Fruit fly (Drosophila melanogaster) whole organism, prepupa: ENCODE measurements around the gene Npc2e.

Experiments used
- Blimp-1 ChIP-seq: fragments of 200-800 bp; sonication (Bioruptor generic); optimal IDR thresholded peaks from 3 replicates; lab custom pipeline; 2017; ENCODE audit warnings: missing biosample characterization, missing genetic modification characterization, mild to moderate bottlenecking, moderate library complexity, missing genetic modification reagents
- CG10631 ChIP-seq: fragments of 200-800 bp; sonication (Bioruptor generic); optimal IDR thresholded peaks from 2 replicates; lab custom pipeline; 2016; ENCODE audit warnings: missing biosample characterization, missing genetic modification characterization
- CG10669 ChIP-seq: fragments of 200-800 bp; sonication (Bioruptor generic); optimal IDR thresholded peaks from 3 replicates; lab custom pipeline; 2018; ENCODE audit warnings: missing biosample characterization, mild to moderate bottlenecking, missing genetic modification characterization, moderate library complexity
- CG11294 ChIP-seq: fragments of 200-800 bp; sonication (Bioruptor generic); IDR thresholded peaks from 2 replicates; pipeline ENCODE4 v1.3.6; 2022; ENCODE audit warnings: missing biosample characterization, missing genetic modification characterization
- CG11902 ChIP-seq: fragments of 200-800 bp; sonication (Bioruptor generic); optimal IDR thresholded peaks from 3 replicates; lab custom pipeline; 2016; ENCODE audit warnings: missing biosample characterization, missing genetic modification characterization
- CG15336 ChIP-seq: fragments of 200-800 bp; sonication (Bioruptor generic); IDR thresholded peaks from 2 replicates; pipeline ENCODE4 v1.3.6; 2022; ENCODE audit warnings: missing biosample characterization, missing genetic modification characterization
- CG1621 ChIP-seq: fragments of 200-800 bp; sonication (Bioruptor generic); optimal IDR thresholded peaks from 3 replicates; lab custom pipeline; 2018; ENCODE audit warnings: missing biosample characterization, mild to moderate bottlenecking, missing genetic modification characterization
- CG16779 ChIP-seq: fragments of 200-800 bp; sonication (Bioruptor generic); optimal IDR thresholded peaks from 3 replicates; lab custom pipeline; 2017; ENCODE audit warnings: missing biosample characterization, mild to moderate bottlenecking, missing genetic modification characterization
- CG3032 ChIP-seq: fragments of 200-800 bp; optimal IDR thresholded peaks from 2 replicates; lab custom pipeline; 2019; ENCODE audit warnings: missing biosample characterization, mild to moderate bottlenecking, missing genetic modification characterization, moderate library complexity
- CG31627 ChIP-seq: fragments of 200-800 bp; sonication (Bioruptor generic); optimal IDR thresholded peaks from 3 replicates; lab custom pipeline; 2016; ENCODE audit warnings: missing biosample characterization, missing genetic modification characterization
- CG32006 ChIP-seq: fragments of 200-800 bp; sonication (Bioruptor generic); optimal IDR thresholded peaks from 3 replicates; lab custom pipeline; 2017; ENCODE audit warnings: missing biosample characterization, mild to moderate bottlenecking, missing genetic modification characterization
- CG6163 ChIP-seq: fragments of 200-800 bp; sonication (Bioruptor generic); IDR thresholded peaks from 3 replicates; pipeline ENCODE4 v1.3.6; 2022; ENCODE audit warnings: missing biosample characterization, missing genetic modification characterization
- CG6276 ChIP-seq: fragments of 200-800 bp; sonication (Bioruptor generic); optimal IDR thresholded peaks from 2 replicates; lab custom pipeline; 2017; ENCODE audit warnings: missing biosample characterization, mild to moderate bottlenecking, missing genetic modification characterization
- CG6808 ChIP-seq: fragments of 200-800 bp; sonication (Bioruptor generic); optimal IDR thresholded peaks from 3 replicates; lab custom pipeline; 2017; ENCODE audit warnings: missing biosample characterization, missing genetic modification characterization, mild to moderate bottlenecking, moderate library complexity, missing genetic modification reagents
- CG6854 ChIP-seq: fragments of 200-800 bp; sonication (Bioruptor generic); optimal IDR thresholded peaks from 2 replicates; lab custom pipeline; 2017; ENCODE audit warnings: missing biosample characterization, mild to moderate bottlenecking, missing genetic modification characterization
- CG7368 ChIP-seq: fragments of 200-800 bp; sonication (Bioruptor generic); optimal IDR thresholded peaks from 3 replicates; lab custom pipeline; 2016; ENCODE audit warnings: missing biosample characterization, missing genetic modification characterization
- CG8632 ChIP-seq: fragments of 200-800 bp; sonication (Bioruptor generic); optimal IDR thresholded peaks from 3 replicates; lab custom pipeline; 2016; ENCODE audit warnings: missing biosample characterization, missing genetic modification characterization
- CG9139 ChIP-seq: fragments of 200-800 bp; sonication (Bioruptor generic); optimal IDR thresholded peaks from 3 replicates; lab custom pipeline; 2017; ENCODE audit warnings: missing biosample characterization, mild to moderate bottlenecking, missing genetic modification characterization
- Eip75B ChIP-seq: fragments of 200-800 bp; sonication (Bioruptor generic); optimal IDR thresholded peaks from 3 replicates; lab custom pipeline; 2016; ENCODE audit warnings: missing biosample characterization, missing genetic modification characterization
- Eip78C ChIP-seq: fragments of 200-800 bp; sonication (Bioruptor generic); peaks from one replicate; lab custom pipeline; 2016; ENCODE audit warnings: missing biosample characterization, missing genetic modification characterization
- Eip93F ChIP-seq: fragments of 200-800 bp; sonication (Bioruptor generic); optimal IDR thresholded peaks from 2 replicates; lab custom pipeline; 2016; ENCODE audit warnings: missing biosample characterization, mild to moderate bottlenecking, missing genetic modification characterization
- Ets96B ChIP-seq: fragments of 200-800 bp; optimal IDR thresholded peaks from 2 replicates; lab custom pipeline; 2019; ENCODE audit warnings: missing biosample characterization, mild to moderate bottlenecking, missing genetic modification characterization, moderate library complexity
- Hr4 ChIP-seq: fragments of 200-800 bp; sonication (Bioruptor generic); optimal IDR thresholded peaks from 3 replicates; lab custom pipeline; 2016; ENCODE audit warnings: missing biosample characterization, missing genetic modification characterization
- Met ChIP-seq: fragments of 200-800 bp; sonication (Bioruptor generic); optimal IDR thresholded peaks from 3 replicates; lab custom pipeline; 2016; ENCODE audit warnings: missing biosample characterization, missing genetic modification characterization
- OdsH ChIP-seq: fragments of 200-800 bp; sonication (Bioruptor generic); optimal IDR thresholded peaks from 3 replicates; lab custom pipeline; 2016; ENCODE audit warnings: missing biosample characterization, missing genetic modification characterization
- Sox102F ChIP-seq: fragments of 200-800 bp; sonication (Bioruptor generic); optimal IDR thresholded peaks from 2 replicates; lab custom pipeline; 2016; ENCODE audit warnings: missing biosample characterization, mild to moderate bottlenecking, missing genetic modification characterization
- Sox14 ChIP-seq: fragments of 200-800 bp; sonication (Bioruptor generic); optimal IDR thresholded peaks from 3 replicates; lab custom pipeline; 2016; ENCODE audit warnings: missing biosample characterization, missing genetic modification characterization
- Sox15 ChIP-seq: fragments of 200-800 bp; sonication (Bioruptor generic); optimal IDR thresholded peaks from 3 replicates; lab custom pipeline; 2016; ENCODE audit warnings: missing biosample characterization, missing genetic modification characterization
- achi ChIP-seq: fragments of 200-800 bp; sonication (Bioruptor generic); optimal IDR thresholded peaks from 3 replicates; lab custom pipeline; 2016; ENCODE audit warnings: missing biosample characterization, missing genetic modification characterization
- cyc ChIP-seq: fragments of 200-800 bp; sonication (Bioruptor generic); optimal IDR thresholded peaks from 3 replicates; lab custom pipeline; 2016; ENCODE audit warnings: missing biosample characterization, missing genetic modification characterization
- dac ChIP-seq: fragments of 200-800 bp; sonication (Bioruptor generic); optimal IDR thresholded peaks from 2 replicates; lab custom pipeline; 2017; ENCODE audit warnings: missing biosample characterization, mild to moderate bottlenecking, missing genetic modification characterization
- dsx ChIP-seq: fragments of 200-800 bp; optimal IDR thresholded peaks from 3 replicates; lab custom pipeline; 2019; ENCODE audit warnings: missing biosample characterization, mild to moderate bottlenecking, missing genetic modification characterization, moderate library complexity; ENCODE audit not compliant: poor library complexity, severe bottlenecking
- fd59A ChIP-seq: fragments of 200-800 bp; sonication (Bioruptor generic); optimal IDR thresholded peaks from 2 replicates; lab custom pipeline; 2017; ENCODE audit warnings: missing biosample characterization, mild to moderate bottlenecking, missing genetic modification characterization, missing genetic modification reagents
- fd85E ChIP-seq: fragments of 200-800 bp; sonication (Bioruptor generic); optimal IDR thresholded peaks from 3 replicates; lab custom pipeline; 2016; ENCODE audit warnings: missing biosample characterization, missing genetic modification characterization
- fkh ChIP-seq: fragments of 200-800 bp; sonication (Bioruptor generic); optimal IDR thresholded peaks from 3 replicates; lab custom pipeline; 2017; ENCODE audit warnings: missing biosample characterization, mild to moderate bottlenecking, missing genetic modification characterization, moderate library complexity
- lz ChIP-seq: fragments of 200-800 bp; sonication (Bioruptor generic); optimal IDR thresholded peaks from 3 replicates; lab custom pipeline; 2016; ENCODE audit warnings: missing biosample characterization, missing genetic modification characterization
- net ChIP-seq: fragments of 200-800 bp; sonication (Bioruptor generic); optimal IDR thresholded peaks from 3 replicates; lab custom pipeline; 2016; ENCODE audit warnings: missing biosample characterization, missing genetic modification characterization
- pdm3 ChIP-seq: fragments of 200-800 bp; sonication (Bioruptor generic); optimal IDR thresholded peaks from 3 replicates; lab custom pipeline; 2016; ENCODE audit warnings: missing biosample characterization, missing genetic modification characterization
- salr ChIP-seq, 2 experiments: fragments of 200-800 bp; sonication (Bioruptor generic); optimal IDR thresholded peaks; 3 replicates each; lab custom pipeline; 2016 to 2018; ENCODE audit warnings: missing biosample characterization in 2 of 2, missing genetic modification characterization in 2 of 2, mild to moderate bottlenecking in 1 of 2
- spab ChIP-seq: fragments of 200-800 bp; sonication (Bioruptor generic); optimal IDR thresholded peaks from 2 replicates; lab custom pipeline; 2017; ENCODE audit warnings: missing biosample characterization, mild to moderate bottlenecking, missing genetic modification characterization, missing genetic modification reagents
- ss ChIP-seq, 2 experiments: fragments of 200-800 bp; sonication (Bioruptor generic); optimal IDR thresholded peaks; 2 replicates in 1 of 2; 3 replicates in 1 of 2; lab custom pipeline; 2017 to 2018; ENCODE audit warnings: mild to moderate bottlenecking in 2 of 2, missing biosample characterization in 2 of 2, missing genetic modification characterization in 2 of 2, moderate library complexity in 1 of 2
- svp ChIP-seq: fragments of 200-800 bp; sonication (Bioruptor generic); peaks from one replicate; lab custom pipeline; 2016; ENCODE audit warnings: missing biosample characterization, missing genetic modification characterization
- vri ChIP-seq: fragments of 200-800 bp; sonication (Bioruptor generic); optimal IDR thresholded peaks from 3 replicates; lab custom pipeline; 2016; ENCODE audit warnings: missing biosample characterization, mild to moderate bottlenecking, missing genetic modification characterization

Npc2e gene

dm6 chr3R:10082549-10083075 lies 29.5 kb downstream of the Npc2e start (continued):
- TF ChIP-seq Sox102F (GFP tag; lab: Kevin White, UChicago) (peak; percentile 63), ss (GFP tag; optimal IDR thresholded peaks at IDR 0.05; lab: Kevin White, UChicago) (peak; percentile 87 to 89), CG1621 (peak; percentile 89), spab (GFP tag; lab: Kevin White, UChicago) (peak; percentile 92), Sox15 (GFP tag; lab: Kevin White, UChicago) (peak; percentile 81), CG8632 (peak; percentile 83), fkh (GFP tag; lab: Kevin White, UChicago) (no peak), svp (peak; percentile 89)

- TF ChIP-seq Eip78C (GFP tag; lab: Kevin White, UChicago) = peak; percentile 56
- TF ChIP-seq CG10631 = no peak
- TF ChIP-seq vri = peak; percentile 37
- no peak for TF ChIP-seq net (GFP tag; lab: Kevin White, UChicago)
These were observed 29.9 kb downstream of the Npc2e start for dm6 chr3R:10083077-10083476.

dm6 chr3R:10084179-10084647 lies 31.1 kb downstream of the Npc2e start:
- TF ChIP-seq Blimp-1 (GFP tag; lab: Kevin White, UChicago) (peak; percentile 30), vri (peak; percentile 61), Ets96B (tag; lab: Kevin White, UChicago) (peak; percentile 12), Eip93F (GFP tag; lab: Kevin White, UChicago) (peak; percentile 13), CG10631 (no peak), CG6163 (GFP tag; lab: Robert Waterston, UW) (peak; percentile 52; the same call in 2 of the 3 replicates), ss (GFP tag; optimal IDR thresholded peaks at IDR 0.05; lab: Kevin White, UChicago) (peak; percentile 33 to 62), Eip75B (GFP tag; lab: Kevin White, UChicago) (peak; percentile 50), Eip78C (GFP tag; lab: Kevin White, UChicago) (no peak), dsx (GFP tag; lab: Kevin White, UChicago) (peak; percentile 62), CG3032 (peak; percentile 14), salr (GFP tag; optimal IDR thresholded peaks at IDR 0.05; lab: Kevin White, UChicago) (peak in 1 of 2 experiments; percentile 9), CG31627 (no peak)

dm6 chr3R:10084914-10085313 lies 31.8 kb downstream of the Npc2e start:
- TF ChIP-seq CG11294 (GFP tag; lab: Robert Waterston, UW) = peak; percentile 35; the same call in 1 of the 2 replicates
- no peak for TF ChIP-seq CG9139 (GFP tag; lab: Kevin White, UChicago)
- TF ChIP-seq achi = peak; percentile 56
- TF ChIP-seq CG31627 = peak; percentile 92
- no peak for TF ChIP-seq fd85E (GFP tag; lab: Kevin White, UChicago)
- peak; percentile 57 for TF ChIP-seq net (GFP tag; lab: Kevin White, UChicago)
- TF ChIP-seq CG16779 (tag; lab: Kevin White, UChicago) = no peak
- TF ChIP-seq ss (GFP tag; optimal IDR thresholded peaks at IDR 0.05; lab: Kevin White, UChicago) = no peak
- TF ChIP-seq fd59A = peak; percentile 23
- no peak for TF ChIP-seq CG6276 (GFP tag; lab: Kevin White, UChicago)
- TF ChIP-seq spab (GFP tag; lab: Kevin White, UChicago) = peak; percentile 13
- peak; percentile 57 for TF ChIP-seq OdsH (GFP tag; lab: Kevin White, UChicago)
- TF ChIP-seq vri = peak; percentile 92
- peak; percentile 6 for TF ChIP-seq dac (GFP tag; lab: Kevin White, UChicago)
- peak; percentile 53 for TF ChIP-seq CG15336 (GFP tag; lab: Robert Waterston, UW)
- peak; percentile 41 for TF ChIP-seq Ets96B (tag; lab: Kevin White, UChicago)
- peak; percentile 88 for TF ChIP-seq Met (GFP tag; lab: Kevin White, UChicago)
- peak; percentile 32 for TF ChIP-seq CG32006 (GFP tag; lab: Kevin White, UChicago)
- peak; percentile 36 for TF ChIP-seq CG1621
- TF ChIP-seq Sox14 = peak; percentile 84
- TF ChIP-seq CG10631 = peak; percentile 46
- TF ChIP-seq CG10669 (GFP tag; lab: Kevin White, UChicago) = peak; percentile 48
- peak; percentile 67 for TF ChIP-seq pdm3 (GFP tag; lab: Kevin White, UChicago)
- peak; percentile 85 for TF ChIP-seq cyc
- TF ChIP-seq svp = peak; percentile 86
- peak; percentile 88 for TF ChIP-seq lz (GFP tag; lab: Kevin White, UChicago)
- TF ChIP-seq CG8632 = peak; percentile 58
- TF ChIP-seq Hr4 (GFP tag; lab: Kevin White, UChicago) = peak; percentile 11
- peak; percentile 34 for TF ChIP-seq CG7368
- peak; percentile 12 for TF ChIP-seq CG6808 (GFP tag; lab: Kevin White, UChicago)
- no peak for TF ChIP-seq CG6854 (GFP tag; lab: Kevin White, UChicago)
- TF ChIP-seq Eip93F (GFP tag; lab: Kevin White, UChicago) = no peak
- TF ChIP-seq fkh (GFP tag; lab: Kevin White, UChicago) = peak; percentile 22
- peak; percentile 43 for TF ChIP-seq CG11902 (GFP tag; lab: Kevin White, UChicago)
